Fruit fly (Drosophila melanogaster) whole organism, wandering third instar larva: ENCODE results near the gene CG18628.

Source experiments
- Abd-B ChIP-seq: fragments of >200 bp; optimal IDR thresholded peaks from 2 replicates; lab custom pipeline; 2017; ENCODE audit warnings: missing biosample characterization, missing genetic modification characterization
- CG32264 ChIP-seq: fragments of 200-800 bp; sonication (Bioruptor generic); optimal IDR thresholded peaks from 2 replicates; lab custom pipeline; 2016; ENCODE audit warnings: missing biosample characterization, missing genetic modification characterization
- CrebA ChIP-seq: fragments of 200-800 bp; sonication (Bioruptor generic); optimal IDR thresholded peaks from 2 replicates; lab custom pipeline; 2016; ENCODE audit warnings: missing biosample characterization, mild to moderate bottlenecking, missing genetic modification characterization, borderline replicate concordance
- Dfd ChIP-seq: fragments of >200 bp; optimal IDR thresholded peaks from 2 replicates; lab custom pipeline; 2017; ENCODE audit warnings: missing biosample characterization, missing genetic modification characterization
- Dif ChIP-seq: fragments of 200-275, 200-300 bp; sonication (Bioruptor generic); optimal IDR thresholded peaks from 2 replicates; lab custom pipeline; 2018; ENCODE audit warnings: missing biosample characterization, missing genetic modification characterization; ENCODE audit not compliant: partially characterized antibody
- GATAd ChIP-seq: sonication (Bioruptor generic); optimal IDR thresholded peaks from 2 replicates; lab custom pipeline; 2016; ENCODE audit warnings: missing biosample characterization, missing genetic modification characterization
- HLH106 ChIP-seq: fragments of 200-800 bp; optimal IDR thresholded peaks from 3 replicates; lab custom pipeline; 2019; ENCODE audit warnings: missing biosample characterization, mild to moderate bottlenecking, missing genetic modification characterization, moderate library complexity
- Hnf4 ChIP-seq: fragments of 200-800 bp; sonication (Bioruptor generic); optimal IDR thresholded peaks from 2 replicates; lab custom pipeline; 2016; ENCODE audit warnings: missing biosample characterization, mild to moderate bottlenecking, missing genetic modification characterization
- Hr78 ChIP-seq: fragments of >200 bp; optimal IDR thresholded peaks from 2 replicates; lab custom pipeline; 2017; ENCODE audit warnings: missing biosample characterization, missing genetic modification characterization
- Hr83 ChIP-seq: fragments of 200-300 bp; sonication (Bioruptor generic); optimal IDR thresholded peaks from 2 replicates; lab custom pipeline; 2016; ENCODE audit warnings: missing biosample characterization, mild to moderate bottlenecking, missing genetic modification characterization, moderate library complexity; ENCODE audit not compliant: poor library complexity, severe bottlenecking
- Jra ChIP-seq: sonication (Bioruptor generic); optimal IDR thresholded peaks from 2 replicates; lab custom pipeline; 2016; ENCODE audit warnings: missing biosample characterization, missing genetic modification characterization
- Mio ChIP-seq: sonication (Bioruptor generic); optimal IDR thresholded peaks from 2 replicates; lab custom pipeline; 2016; ENCODE audit warnings: missing biosample characterization, missing genetic modification characterization
- OdsH ChIP-seq: fragments of 200-800 bp; sonication (Bioruptor generic); optimal IDR thresholded peaks from 2 replicates; lab custom pipeline; 2016; ENCODE audit warnings: missing biosample characterization, mild to moderate bottlenecking, missing genetic modification characterization
- Rel ChIP-seq, 2 experiments: fragments of 200-800 bp; sonication (Bioruptor generic) in 1 of 2; optimal IDR thresholded peaks; 2 replicates in 1 of 2; 3 replicates in 1 of 2; lab custom pipeline; 2016 to 2019; ENCODE audit warnings: mild to moderate bottlenecking in 2 of 2, missing biosample characterization in 2 of 2, missing genetic modification characterization in 2 of 2, moderate library complexity in 1 of 2
- Vsx2 ChIP-seq: fragments of 200-300, 225-300 bp; sonication (Bioruptor generic); optimal IDR thresholded peaks from 2 replicates; lab custom pipeline; 2018; ENCODE audit warnings: missing biosample characterization, missing genetic modification characterization; ENCODE audit not compliant: partially characterized antibody
- br ChIP-seq: fragments of 200-800 bp; sonication (Bioruptor generic); optimal IDR thresholded peaks from 2 replicates; lab custom pipeline; 2016; ENCODE audit warnings: missing biosample characterization, missing genetic modification characterization
- dl ChIP-seq, 2 experiments: fragments of 175-275, 200-275 bp in 1 of 2; fragments of 200-275 bp in 1 of 2; sonication (Bioruptor generic); optimal IDR thresholded peaks; lab custom pipeline; 2018; ENCODE audit warnings: mild to moderate bottlenecking in 2 of 2, missing biosample characterization in 2 of 2, missing genetic modification characterization in 2 of 2, moderate library complexity in 2 of 2; ENCODE audit not compliant: partially characterized antibody in 2 of 2, insufficient read depth in 1 of 2
- dmrt93B ChIP-seq: fragments of 200-800 bp; sonication (Bioruptor generic); optimal IDR thresholded peaks from 2 replicates; lab custom pipeline; 2018; ENCODE audit warnings: missing biosample characterization, mild to moderate bottlenecking, missing genetic modification characterization
- dsf ChIP-seq: sonication (Bioruptor generic); optimal IDR thresholded peaks from 2 replicates; lab custom pipeline; 2016; ENCODE audit warnings: missing biosample characterization, missing genetic modification characterization, borderline replicate concordance
- ey ChIP-seq: fragments of 200-800 bp; sonication (Bioruptor generic); optimal IDR thresholded peaks from 2 replicates; lab custom pipeline; 2016; ENCODE audit warnings: missing biosample characterization, missing genetic modification characterization
- foxo ChIP-seq, 2 experiments: fragments of 200-800 bp; sonication (Bioruptor generic); optimal IDR thresholded peaks; 2 replicates in 1 of 2; 3 replicates in 1 of 2; lab custom pipeline; 2016 to 2017; ENCODE audit warnings: missing biosample characterization in 2 of 2, missing genetic modification characterization in 2 of 2
- fru ChIP-seq: fragments of 200-800 bp; sonication (Bioruptor generic); optimal IDR thresholded peaks from 3 replicates; lab custom pipeline; 2016; ENCODE audit warnings: missing biosample characterization, mild to moderate bottlenecking, missing genetic modification characterization
- h ChIP-seq: fragments of 200-800 bp; sonication (Bioruptor generic); optimal IDR thresholded peaks from 3 replicates; lab custom pipeline; 2016; ENCODE audit warnings: missing biosample characterization, mild to moderate bottlenecking, missing genetic modification characterization
- jim ChIP-seq: fragments of 175-275, 200-325 bp; sonication (Bioruptor generic); optimal IDR thresholded peaks from 2 replicates; lab custom pipeline; 2016; ENCODE audit warnings: missing biosample characterization, mild to moderate bottlenecking, missing genetic modification characterization
- lola ChIP-seq: fragments of >200 bp; optimal IDR thresholded peaks from 2 replicates; lab custom pipeline; 2017; ENCODE audit warnings: missing biosample characterization, missing genetic modification characterization
- pan ChIP-seq: fragments of >200 bp; optimal IDR thresholded peaks from 2 replicates; lab custom pipeline; 2017
- rgr ChIP-seq: fragments of 200-800 bp; sonication (Bioruptor generic); optimal IDR thresholded peaks from 3 replicates; lab custom pipeline; 2016; ENCODE audit warnings: missing biosample characterization, mild to moderate bottlenecking, missing genetic modification characterization
- sage ChIP-seq: fragments of 200-800 bp; sonication (Bioruptor generic); optimal IDR thresholded peaks from 2 replicates; lab custom pipeline; 2016; ENCODE audit warnings: missing biosample characterization, mild to moderate bottlenecking, missing genetic modification characterization
- sv ChIP-seq: fragments of 200-800 bp; sonication (Bioruptor generic); optimal IDR thresholded peaks from 3 replicates; lab custom pipeline; 2016; ENCODE audit warnings: missing biosample characterization, missing genetic modification characterization
- tai ChIP-seq: sonication (Bioruptor generic); optimal IDR thresholded peaks from 2 replicates; lab custom pipeline; 2016; ENCODE audit warnings: missing biosample characterization, missing genetic modification characterization
- usp ChIP-seq: fragments of >200 bp; optimal IDR thresholded peaks from 2 replicates; lab custom pipeline; 2017; ENCODE audit warnings: missing biosample characterization, missing genetic modification characterization
- woc ChIP-seq: sonication (Bioruptor generic); optimal IDR thresholded peaks from 2 replicates; lab custom pipeline; 2016; ENCODE audit warnings: missing biosample characterization, mild to moderate bottlenecking, missing genetic modification characterization

Gene CG18628

dm6 chr3L:10648431-10648830, 8.9 kb downstream of the CG18628 start:
- TF ChIP-seq Rel (GFP tag; optimal IDR thresholded peaks at IDR 0.05; lab: Kevin White, UChicago), result no peak
- no peak for TF ChIP-seq Rel (tag; optimal IDR thresholded peaks at IDR 0.05; lab: Kevin White, UChicago)
- TF ChIP-seq foxo (GFP tag; optimal IDR thresholded peaks at IDR 0.05; lab: Kevin White, UChicago), result no peak
- no peak for TF ChIP-seq Abd-B (GFP tag; lab: Kevin White, UChicago)
- TF ChIP-seq CG32264 (GFP tag; lab: Kevin White, UChicago), result no peak
- no peak for TF ChIP-seq Dif (GFP tag; lab: Kevin White, UChicago)
- TF ChIP-seq HLH106 (tag; lab: Kevin White, UChicago), result no peak
- TF ChIP-seq rgr (GFP tag; lab: Kevin White, UChicago), result no peak
- no peak for TF ChIP-seq woc (GFP tag; lab: Kevin White, UChicago)
- no peak for TF ChIP-seq Vsx2
- no peak for TF ChIP-seq dsf (GFP tag; lab: Kevin White, UChicago)
- no peak for TF ChIP-seq Hr83 (GFP tag; lab: Kevin White, UChicago)
- no peak for TF ChIP-seq usp
- TF ChIP-seq sage (GFP tag; lab: Kevin White, UChicago), result no peak

dm6 chr3L:10651271-10651670, 11.7 kb downstream of the CG18628 start:
- TF ChIP-seq woc (GFP tag; lab: Kevin White, UChicago) (no peak), Vsx2 (no peak), ey (no peak), h (GFP tag; lab: Kevin White, UChicago) (no peak), Abd-B (GFP tag; lab: Kevin White, UChicago) (no peak), HLH106 (tag; lab: Kevin White, UChicago) (no peak), rgr (GFP tag; lab: Kevin White, UChicago) (no peak), Dfd (GFP tag; lab: Kevin White, UChicago) (no peak), CrebA (GFP tag; lab: Kevin White, UChicago) (no peak), jim (GFP tag; lab: Kevin White, UChicago) (no peak), pan (no peak), lola (GFP tag; lab: Kevin White, UChicago) (no peak)

- TF ChIP-seq Vsx2 (no peak), Mio (no peak), fru (GFP tag; lab: Kevin White, UChicago) (no peak), rgr (GFP tag; lab: Kevin White, UChicago) (no peak), Jra (GFP tag; lab: Kevin White, UChicago) (no peak), Dif (GFP tag; lab: Kevin White, UChicago) (no peak), dl (GFP tag; optimal IDR thresholded peaks at IDR 0.05; lab: Kevin White, UChicago; ENCODE audit: insufficient read depth in 1 of 2, partially characterized antibody in 2 of 2) (no peak)
These were observed 12.9 kb downstream of the CG18628 start for dm6 chr3L:10652487-10652886.

dm6 chr3L:10654439-10654838, 14.9 kb downstream of the CG18628 start:
- no peak for TF ChIP-seq Hr78 (GFP tag; lab: Kevin White, UChicago)
- TF ChIP-seq Hr83 (GFP tag; lab: Kevin White, UChicago), result no peak
- no peak for TF ChIP-seq h (GFP tag; lab: Kevin White, UChicago)
- TF ChIP-seq GATAd (GFP tag; lab: Kevin White, UChicago), result no peak
- TF ChIP-seq dsf (GFP tag; lab: Kevin White, UChicago), result no peak
- no peak for TF ChIP-seq HLH106 (tag; lab: Kevin White, UChicago)
- no peak for TF ChIP-seq dmrt93B

dm6 chr3L:10656451-10657198, 17.1 kb downstream of the CG18628 start:
- TF ChIP-seq Hnf4 (GFP tag; lab: Kevin White, UChicago), result peak; percentile 19
- no peak for TF ChIP-seq Dfd (GFP tag; lab: Kevin White, UChicago)
- peak; percentile 57 for TF ChIP-seq Hr83 (GFP tag; lab: Kevin White, UChicago)
- TF ChIP-seq foxo (GFP tag; optimal IDR thresholded peaks at IDR 0.05; lab: Kevin White, UChicago), result peak in 1 of 2 experiments; percentile 11
- peak; percentile 25 for TF ChIP-seq rgr (GFP tag; lab: Kevin White, UChicago)
- TF ChIP-seq br (GFP tag; lab: Kevin White, UChicago), result peak; percentile 36
- TF ChIP-seq h (GFP tag; lab: Kevin White, UChicago), result peak; percentile 23
- no peak for TF ChIP-seq HLH106 (tag; lab: Kevin White, UChicago)
- TF ChIP-seq sv (GFP tag; lab: Kevin White, UChicago), result peak; percentile 12
- TF ChIP-seq fru (GFP tag; lab: Kevin White, UChicago), result peak; percentile 21
- TF ChIP-seq tai (GFP tag; lab: Kevin White, UChicago), result no peak
- TF ChIP-seq Abd-B (GFP tag; lab: Kevin White, UChicago), result no peak
- peak; percentile 46 for TF ChIP-seq OdsH (GFP tag; lab: Kevin White, UChicago)
